Fruit fly (Drosophila melanogaster) whole organism, embryonic: ENCODE measurements around the gene Rab14.
A peak's percentile ranks its signal among the peaks of the same experiment; 100 is the strongest.

Experiments
- Atf-2 ChIP-seq: fragments of 200-800 bp; sonication (Bioruptor generic); optimal IDR thresholded peaks from 2 replicates; lab custom pipeline; 2016; ENCODE audit warnings: missing biosample characterization, missing genetic modification characterization
- Bgb ChIP-seq: fragments of 200-800 bp; sonication (Bioruptor generic); IDR thresholded peaks from 2 replicates; pipeline ENCODE4 v1.3.6; 2022; ENCODE audit warnings: missing biosample characterization, missing genetic modification characterization; ENCODE audit not compliant: partially characterized antibody
- CG14014 ChIP-seq: fragments of 200-800 bp; sonication (Bioruptor generic); IDR thresholded peaks from 2 replicates; pipeline ENCODE4 v1.3.6; 2022; ENCODE audit warnings: missing biosample characterization, missing genetic modification characterization
- CG14860 ChIP-seq: fragments of 200-800 bp; sonication (Bioruptor generic); IDR thresholded peaks from 3 replicates; pipeline ENCODE4 v1.3.6; 2022; ENCODE audit warnings: missing biosample characterization, missing genetic modification characterization; ENCODE audit not compliant: partially characterized antibody
- CG1647 ChIP-seq: fragments of 200-800 bp; sonication (Bioruptor generic); optimal IDR thresholded peaks from 3 replicates; lab custom pipeline; 2016; ENCODE audit warnings: missing biosample characterization, missing genetic modification characterization
- CG17328 ChIP-seq: fragments of 200-800 bp; sonication (Bioruptor generic); IDR thresholded peaks from 2 replicates; pipeline ENCODE4 v1.3.6; 2022; ENCODE audit warnings: missing biosample characterization, missing genetic modification characterization
- CG1832 ChIP-seq: fragments of 200-800 bp; sonication (Bioruptor generic); optimal IDR thresholded peaks from 2 replicates; lab custom pipeline; 2017; ENCODE audit warnings: missing biosample characterization, mild to moderate bottlenecking, missing genetic modification characterization, inconsistent platforms
- CG18476 ChIP-seq: fragments of 200-800 bp; sonication (Bioruptor generic); optimal IDR thresholded peaks from 2 replicates; lab custom pipeline; 2016; ENCODE audit warnings: missing biosample characterization, mild to moderate bottlenecking, missing genetic modification characterization
- CG2202 ChIP-seq: fragments of 200-800 bp; sonication (Bioruptor generic); optimal IDR thresholded peaks from 2 replicates; lab custom pipeline; 2018; ENCODE audit warnings: missing biosample characterization, mild to moderate bottlenecking, missing genetic modification characterization
- CG30403 ChIP-seq: fragments of 200-800 bp; sonication (Bioruptor generic); optimal IDR thresholded peaks from 3 replicates; lab custom pipeline; 2016; ENCODE audit warnings: missing biosample characterization, missing genetic modification characterization
- CG31388 ChIP-seq: fragments of 200-800 bp; sonication (Bioruptor generic); optimal IDR thresholded peaks from 2 replicates; lab custom pipeline; 2016; ENCODE audit warnings: missing biosample characterization, missing genetic modification characterization
- CG4707 ChIP-seq: fragments of 200-800 bp; sonication (Bioruptor generic); optimal IDR thresholded peaks from 2 replicates; lab custom pipeline; 2018; ENCODE audit warnings: missing biosample characterization, mild to moderate bottlenecking, missing genetic modification characterization, moderate library complexity
- CG5245 ChIP-seq: fragments of 200-800 bp; sonication (Bioruptor generic); optimal IDR thresholded peaks from 3 replicates; lab custom pipeline; 2016; ENCODE audit warnings: missing biosample characterization, missing genetic modification characterization
- CG7839 ChIP-seq: fragments of 200-800 bp; sonication (Bioruptor generic); optimal IDR thresholded peaks from 3 replicates; lab custom pipeline; 2018; ENCODE audit warnings: missing biosample characterization, mild to moderate bottlenecking, missing genetic modification characterization, moderate library complexity
- CG8478 ChIP-seq: fragments of >200 bp; optimal IDR thresholded peaks from 2 replicates; lab custom pipeline; 2018
- CG9797 ChIP-seq: fragments of 200-800 bp; sonication (Bioruptor generic); optimal IDR thresholded peaks from 3 replicates; lab custom pipeline; 2018; ENCODE audit warnings: missing biosample characterization, mild to moderate bottlenecking, missing genetic modification characterization
- D19A ChIP-seq: fragments of 200-800 bp; optimal IDR thresholded peaks from 3 replicates; lab custom pipeline; 2019; ENCODE audit warnings: missing biosample characterization, mild to moderate bottlenecking, missing genetic modification characterization, moderate library complexity
- Doc2 ChIP-seq: fragments of 200-800 bp; sonication (Bioruptor generic); IDR thresholded peaks from 2 replicates; pipeline ENCODE4 v1.3.6; 2022; ENCODE audit warnings: missing biosample characterization, missing genetic modification characterization
- Eip74EF ChIP-seq, 2 experiments: fragments of 200-800 bp in 1 of 2; fragments of >200 bp in 1 of 2; sonication (Bioruptor generic) in 1 of 2; optimal IDR thresholded peaks; 2 replicates each; lab custom pipeline; 2017 to 2019; ENCODE audit warnings: missing biosample characterization in 2 of 2, missing genetic modification characterization in 2 of 2, mild to moderate bottlenecking in 1 of 2, moderate library complexity in 1 of 2
- Fer3 ChIP-seq: fragments of 200-800 bp; sonication (Bioruptor generic); optimal IDR thresholded peaks from 2 replicates; lab custom pipeline; 2018; ENCODE audit warnings: missing biosample characterization, mild to moderate bottlenecking, missing genetic modification characterization, moderate library complexity
- HHEX ChIP-seq: fragments of 200-800 bp; sonication (Bioruptor generic); optimal IDR thresholded peaks from 3 replicates; lab custom pipeline; 2017; ENCODE audit warnings: missing biosample characterization, mild to moderate bottlenecking, missing genetic modification characterization, missing genetic modification reagents
- HmgZ ChIP-seq: fragments of 200-800 bp; sonication (Bioruptor generic); optimal IDR thresholded peaks from 2 replicates; lab custom pipeline; 2018; ENCODE audit warnings: missing biosample characterization, mild to moderate bottlenecking, missing genetic modification characterization
- Lim3 ChIP-seq: fragments of 200-800 bp; sonication (Bioruptor generic); IDR thresholded peaks from 2 replicates; pipeline ENCODE4 v1.3.6; 2022; ENCODE audit warnings: missing biosample characterization, missing genetic modification characterization
- Nf-YC ChIP-seq: fragments of 200-800 bp; optimal IDR thresholded peaks from 3 replicates; lab custom pipeline; 2019; ENCODE audit warnings: missing biosample characterization, mild to moderate bottlenecking, missing genetic modification characterization, moderate library complexity
- Ssrp ChIP-seq: fragments of 200-800 bp; sonication (Bioruptor generic); optimal IDR thresholded peaks from 2 replicates; lab custom pipeline; 2018; ENCODE audit warnings: missing biosample characterization, mild to moderate bottlenecking, missing genetic modification characterization, moderate library complexity
- Taf1 ChIP-seq: fragments of 200-800 bp; sonication (Bioruptor generic); IDR thresholded peaks from 2 replicates; pipeline ENCODE4 v1.3.6; 2022; ENCODE audit warnings: missing biosample characterization, missing genetic modification characterization
- Xbp1 ChIP-seq: fragments of 200-800 bp; sonication (Bioruptor generic); optimal IDR thresholded peaks from 3 replicates; lab custom pipeline; 2016; ENCODE audit warnings: missing biosample characterization, mild to moderate bottlenecking, missing genetic modification characterization
- amos ChIP-seq: fragments of 200-800 bp; sonication (Bioruptor generic); IDR thresholded peaks from 2 replicates; pipeline ENCODE4 v1.3.6; 2022; ENCODE audit warnings: missing biosample characterization, missing genetic modification characterization; ENCODE audit not compliant: partially characterized antibody
- bsh ChIP-seq, 2 experiments: fragments of 200-800 bp; sonication (Bioruptor generic); optimal IDR thresholded peaks; 2 replicates each; lab custom pipeline; 2017 to 2018; ENCODE audit warnings: mild to moderate bottlenecking in 2 of 2, missing biosample characterization in 2 of 2, missing genetic modification characterization in 2 of 2, moderate library complexity in 1 of 2
- caup ChIP-seq: fragments of 200-800 bp; sonication (Bioruptor generic); optimal IDR thresholded peaks from 3 replicates; lab custom pipeline; 2017; ENCODE audit warnings: missing biosample characterization, mild to moderate bottlenecking, missing genetic modification characterization, moderate library complexity; ENCODE audit not compliant: severe bottlenecking
- crc ChIP-seq: fragments of 200-800 bp; sonication (Bioruptor generic); optimal IDR thresholded peaks from 2 replicates; lab custom pipeline; 2016; ENCODE audit warnings: missing biosample characterization, missing genetic modification characterization
- da ChIP-seq: fragments of 200-800 bp; sonication (Bioruptor generic); optimal IDR thresholded peaks from 2 replicates; lab custom pipeline; 2016; ENCODE audit warnings: missing biosample characterization, missing genetic modification characterization
- dmrt99B ChIP-seq: fragments of 200-800 bp; sonication (Bioruptor generic); optimal IDR thresholded peaks from 2 replicates; lab custom pipeline; 2018; ENCODE audit warnings: missing biosample characterization, mild to moderate bottlenecking, missing genetic modification characterization, moderate library complexity
- gce ChIP-seq: fragments of 200-800 bp; sonication (Bioruptor generic); IDR thresholded peaks from 3 replicates; pipeline ENCODE4 v1.3.6; 2022; ENCODE audit warnings: missing biosample characterization, missing genetic modification characterization
- h ChIP-seq: fragments of >200 bp; optimal IDR thresholded peaks from 2 replicates; lab custom pipeline; 2017
- ham ChIP-seq: fragments of 200-800 bp; sonication (Bioruptor generic); IDR thresholded peaks from 2 replicates; pipeline ENCODE4 v1.3.6; 2022; ENCODE audit warnings: missing biosample characterization, missing genetic modification characterization
- hb ChIP-seq: fragments of 200-800 bp; sonication (Bioruptor generic); IDR thresholded peaks from 3 replicates; pipeline ENCODE4 v1.3.6; 2022; ENCODE audit warnings: missing biosample characterization, missing genetic modification characterization; ENCODE audit not compliant: partially characterized antibody
- hkb ChIP-seq, 2 experiments: fragments of 200-800 bp in 1 of 2; fragments of >200 bp in 1 of 2; sonication (Bioruptor generic) in 1 of 2; IDR thresholded peaks in 1 of 2; optimal IDR thresholded peaks in 1 of 2; 2 replicates each; pipeline versions ENCODE4 v1.3.6 to Lab custom; 2017 to 2022; ENCODE audit warnings: missing biosample characterization in 1 of 2, missing genetic modification characterization in 1 of 2
- klu ChIP-seq: fragments of 200-800 bp; sonication (Bioruptor generic); IDR thresholded peaks from 2 replicates; pipeline ENCODE4 v1.3.6; 2022; ENCODE audit warnings: missing biosample characterization, missing genetic modification characterization
- nerfin-2 ChIP-seq: fragments of 200-800 bp; sonication (Bioruptor generic); IDR thresholded peaks from 2 replicates; pipeline ENCODE4 v1.3.6; 2022; ENCODE audit warnings: missing biosample characterization, missing genetic modification characterization; ENCODE audit not compliant: partially characterized antibody
- org-1 ChIP-seq: fragments of 200-800 bp; sonication (Bioruptor generic); optimal IDR thresholded peaks from 2 replicates; lab custom pipeline; 2017; ENCODE audit warnings: missing biosample characterization, missing genetic modification characterization
- pzg ChIP-seq: fragments of 200-800 bp; sonication (Bioruptor generic); optimal IDR thresholded peaks from 3 replicates; lab custom pipeline; 2018; ENCODE audit warnings: missing biosample characterization, mild to moderate bottlenecking, missing genetic modification characterization, moderate library complexity
- scrt ChIP-seq: fragments of 200-800 bp; sonication (Bioruptor generic); optimal IDR thresholded peaks from 2 replicates; lab custom pipeline; 2018; ENCODE audit warnings: missing biosample characterization, mild to moderate bottlenecking, missing genetic modification characterization, moderate library complexity
- sna ChIP-seq: fragments of 200-800 bp; sonication (Bioruptor generic); IDR thresholded peaks from 2 replicates; pipeline ENCODE4 v1.3.6; 2022; ENCODE audit warnings: missing biosample characterization, missing genetic modification characterization; ENCODE audit not compliant: partially characterized antibody
- sqz ChIP-seq: fragments of 200-800 bp; sonication (Bioruptor generic); optimal IDR thresholded peaks from 3 replicates; lab custom pipeline; 2018; ENCODE audit warnings: missing biosample characterization, mild to moderate bottlenecking, missing genetic modification characterization
- tap ChIP-seq: fragments of 200-800 bp; optimal IDR thresholded peaks from 3 replicates; lab custom pipeline; 2019; ENCODE audit warnings: missing biosample characterization, mild to moderate bottlenecking, missing genetic modification characterization, moderate library complexity
- twi ChIP-seq: fragments of 200-800 bp; optimal IDR thresholded peaks from 2 replicates; lab custom pipeline; 2019; ENCODE audit warnings: missing biosample characterization, mild to moderate bottlenecking, missing genetic modification characterization, moderate library complexity

Rab14 gene

DNA sequence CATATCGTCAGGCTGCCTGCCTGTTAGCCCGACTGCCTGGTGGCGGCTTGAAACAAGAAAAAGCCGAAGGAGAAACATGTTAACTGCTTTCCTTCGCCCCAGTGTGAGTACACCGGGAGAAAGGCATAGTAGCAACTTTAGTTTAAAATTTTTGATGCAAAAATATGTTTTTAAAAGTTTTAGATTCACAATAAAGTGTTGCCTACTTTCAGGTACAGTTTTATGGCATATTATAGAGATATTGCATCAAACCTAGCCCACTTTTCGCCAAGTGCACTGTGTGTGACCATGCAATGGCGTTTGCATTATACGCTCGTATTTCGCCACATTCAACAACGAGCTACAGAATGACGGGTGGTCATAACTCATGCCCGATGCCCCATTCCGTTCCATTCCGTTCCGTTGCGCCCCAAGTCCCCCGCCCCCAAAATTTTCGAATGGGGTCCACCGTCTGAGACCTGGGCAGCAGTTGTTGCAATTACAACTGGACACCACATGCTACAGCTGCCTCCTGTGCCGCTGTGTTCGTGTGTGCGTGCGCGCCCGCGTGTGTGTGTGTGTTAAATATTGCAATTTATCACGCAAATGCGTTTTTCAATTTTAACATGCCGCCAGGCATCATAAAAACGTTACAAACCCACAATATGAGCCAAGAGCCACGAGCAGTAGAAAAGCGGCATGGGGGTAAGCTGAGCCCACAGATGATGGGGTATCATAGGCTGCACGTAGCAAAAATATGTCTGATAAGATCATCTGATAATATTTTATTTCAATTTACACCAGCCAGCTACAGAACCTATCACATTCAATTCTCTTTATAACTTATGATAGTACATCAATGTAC lies 15.2 kb downstream of the Rab14 start (continued):
- TF ChIP-seq CG14014 (no peak), gce (GFP tag; lab: Robert Waterston, UW) (0 out of 3 replicates have a peak, but pooled peaks have one; percentile 11), CG7839 (no peak), ham (GFP tag; lab: Robert Waterston, UW) (no peak), CG8478 (lab: Kevin White, UChicago) (no peak), CG9797 (no peak), org-1 (GFP tag; lab: Kevin White, UChicago) (no peak), CG2202 (no peak), HHEX (no peak), Xbp1 (peak; percentile 38), Atf-2 (peak; percentile 13), CG17328 (peak; percentile 39), Doc2 (GFP tag; lab: Robert Waterston, UW) (no peak), CG14860 (no peak)

dm6 chr2L:14370777-14371096 lies 15.8 kb downstream of the Rab14 start:
- no peak for TF ChIP-seq CG30403 (GFP tag; lab: Kevin White, UChicago)
- TF ChIP-seq HmgZ (tag; lab: Kevin White, UChicago), result no peak
- TF ChIP-seq scrt (GFP tag; lab: Kevin White, UChicago), result no peak
- TF ChIP-seq bsh (GFP tag; optimal IDR thresholded peaks at IDR 0.05; lab: Kevin White, UChicago), result peak in 1 of 2 experiments; percentile 4
- no peak for TF ChIP-seq CG17328
- no peak for TF ChIP-seq hkb (optimal IDR thresholded peaks at IDR 0.05; lab: Kevin White, UChicago)
- TF ChIP-seq hkb (GFP tag; IDR thresholded peaks at IDR 0.05; lab: Robert Waterston, UW), result no peak
- TF ChIP-seq Lim3, result no peak
- no peak for TF ChIP-seq Ssrp (tag; lab: Kevin White, UChicago)
- no peak for TF ChIP-seq da (GFP tag; lab: Kevin White, UChicago)

dm6 chr2L:14372254-14372717 lies 17.3 kb downstream of the Rab14 start:
- TF ChIP-seq Nf-YC (tag; lab: Kevin White, UChicago) (no peak), twi (tag; lab: Kevin White, UChicago) (no peak), CG1647 (GFP tag; lab: Kevin White, UChicago) (no peak), dmrt99B (tag; lab: Kevin White, UChicago) (peak; percentile 79), Eip74EF (GFP tag; optimal IDR thresholded peaks at IDR 0.05; lab: Kevin White, UChicago) (no peak), CG31388 (GFP tag; lab: Kevin White, UChicago) (no peak), pzg (no peak), bsh (GFP tag; optimal IDR thresholded peaks at IDR 0.05; lab: Kevin White, UChicago) (peak in 1 of 2 experiments; percentile 67), tap (peak; percentile 29), CG18476 (GFP tag; lab: Kevin White, UChicago) (no peak), CG4707 (peak; percentile 42), CG5245 (GFP tag; lab: Kevin White, UChicago) (no peak), sqz (GFP tag; lab: Kevin White, UChicago) (no peak), Bgb (GFP tag; lab: Robert Waterston, UW) (no peak), Fer3 (tag; lab: Kevin White, UChicago) (peak; percentile 43), nerfin-2 (GFP tag; lab: Robert Waterston, UW) (no peak), sna (no peak), klu (no peak; the same call in none of the 2 replicates), D19A (tag; lab: Kevin White, UChicago) (peak; percentile 77), h (lab: Kevin White, UChicago) (no peak), crc (GFP tag; lab: Kevin White, UChicago) (peak; percentile 36), hb (no peak), amos (GFP tag; lab: Robert Waterston, UW) (no peak), CG1832 (GFP tag; lab: Kevin White, UChicago) (no peak), Taf1 (GFP tag; lab: Robert Waterston, UW) (peak; percentile 31; the same call in 1 of the 2 replicates), caup (GFP tag; lab: Kevin White, UChicago) (peak; percentile 25), CG7839 (peak; percentile 65)
